Worm (Caenorhabditis elegans): ENCODE measurements around the gene mihp-2.
A peak's percentile ranks its signal among the peaks of the same experiment; 100 is the strongest.

mihp-2 gene

ce11 chrV:18907519-18907918, 3.9 kb downstream of the mihp-2 start:
- no peak for TF ChIP-seq K09A11.1 (tag; optimal IDR thresholded peaks at IDR 0.05; ENCODE audit: insufficient read depth)
- no peak for TF ChIP-seq ttx-3 (tag; optimal IDR thresholded peaks at IDR 0.05)
- TF ChIP-seq pha-2 (tag; optimal IDR thresholded peaks at IDR 0.05): no peak
- TF ChIP-seq unc-3 (GFP tag; conservative IDR thresholded peaks at IDR 0.05): no peak
- TF ChIP-seq unc-3 (tag; optimal IDR thresholded peaks at IDR 0.05): no peak
- TF ChIP-seq C38D4.7 (GFP tag; optimal IDR thresholded peaks at IDR 0.05): no peak
- TF ChIP-seq pha-4 (tag; optimal IDR thresholded peaks at IDR 0.05): no peak
- no peak for TF ChIP-seq ceh-22 (tag; optimal IDR thresholded peaks at IDR 0.05)
- TF ChIP-seq tbx-2 (tag; optimal IDR thresholded peaks at IDR 0.05): no peak
- no peak for TF ChIP-seq ceh-6 (GFP tag; optimal IDR thresholded peaks at IDR 0.05)
- TF ChIP-seq ceh-34 (tag; optimal IDR thresholded peaks at IDR 0.05): no peak
- TF ChIP-seq eyg-1 (tag; optimal IDR thresholded peaks at IDR 0.05): no peak
- no peak for TF ChIP-seq ref-2 (tag; optimal IDR thresholded peaks at IDR 0.05)
- no peak for TF ChIP-seq ceh-18 (tag; optimal IDR thresholded peaks at IDR 0.05)
- TF ChIP-seq ceh-24 (tag; optimal IDR thresholded peaks at IDR 0.05): no peak
- no peak for TF ChIP-seq hlh-6 (tag; optimal IDR thresholded peaks at IDR 0.05)
- TF ChIP-seq mec-3 (tag; optimal IDR thresholded peaks at IDR 0.05; ENCODE audit: borderline replicate concordance): no peak
- no peak for TF ChIP-seq ets-4 (tag; optimal IDR thresholded peaks at IDR 0.05)
- TF ChIP-seq lin-11 (tag; optimal IDR thresholded peaks at IDR 0.05): no peak

- TF ChIP-seq zip-5 (tag; optimal IDR thresholded peaks at IDR 0.05): no peak
- no peak for TF ChIP-seq gmeb-2 (tag; optimal IDR thresholded peaks at IDR 0.05)
- TF ChIP-seq pqm-1 (tag; optimal IDR thresholded peaks at IDR 0.05): no peak
- TF ChIP-seq nhr-232 (tag; optimal IDR thresholded peaks at IDR 0.05): no peak
- no peak for TF ChIP-seq sox-4 (tag; optimal IDR thresholded peaks at IDR 0.05)
- peak; percentile 80 for TF ChIP-seq dve-1 (tag; optimal IDR thresholded peaks at IDR 0.05)
Measured at ce11 chrV:18909682-18910081, 6.1 kb downstream of the mihp-2 start.

- TF ChIP-seq ceh-48 (tag; optimal IDR thresholded peaks at IDR 0.05) (no peak), madf-2 (tag; optimal IDR thresholded peaks at IDR 0.05) (no peak), unc-42 (tag; optimal IDR thresholded peaks at IDR 0.05) (no peak), hlh-15 (tag; optimal IDR thresholded peaks at IDR 0.05) (no peak), ref-2 (tag; optimal IDR thresholded peaks at IDR 0.05) (no peak), unc-3 (GFP tag; conservative IDR thresholded peaks at IDR 0.05) (no peak), unc-3 (tag; optimal IDR thresholded peaks at IDR 0.05) (no peak), ceh-18 (tag; optimal IDR thresholded peaks at IDR 0.05) (no peak), eyg-1 (tag; optimal IDR thresholded peaks at IDR 0.05) (no peak), dmd-4 (tag; optimal IDR thresholded peaks at IDR 0.05; ENCODE audit: borderline replicate concordance) (no peak)
Measured at ce11 chrV:18911736-18912135, 8.2 kb downstream of the mihp-2 start, which contains the start of gene cyp-42A1. Gene cyp-42A1 (plus strand): TSS chrV:18912036.

- TF ChIP-seq eyg-1 (tag; optimal IDR thresholded peaks at IDR 0.05): no peak
- TF ChIP-seq ama-1 (optimal IDR thresholded peaks at IDR 0.05): no peak
- no peak for TF ChIP-seq lim-6 (tag; optimal IDR thresholded peaks at IDR 0.05)
- no peak for TF ChIP-seq hlh-15 (tag; optimal IDR thresholded peaks at IDR 0.05)
- TF ChIP-seq pag-3 (tag; optimal IDR thresholded peaks at IDR 0.05; ENCODE audit: borderline replicate concordance): no peak
- TF ChIP-seq syd-9 (tag; optimal IDR thresholded peaks at IDR 0.05): no peak
- TF ChIP-seq pros-1 (tag; optimal IDR thresholded peaks at IDR 0.05): no peak
- TF ChIP-seq ref-2 (tag; optimal IDR thresholded peaks at IDR 0.05): no peak
- TF ChIP-seq npax-4 (tag; optimal IDR thresholded peaks at IDR 0.05): no peak
- no peak for TF ChIP-seq ets-4 (tag; optimal IDR thresholded peaks at IDR 0.05)
Measured at ce11 chrV:18912555-18912954, 9.0 kb downstream of the mihp-2 start.

ce11 chrV:18913120-18913519, 9.5 kb downstream of the mihp-2 start:
- TF ChIP-seq ttx-3 (tag; optimal IDR thresholded peaks at IDR 0.05): no peak
- TF ChIP-seq pha-2 (tag; optimal IDR thresholded peaks at IDR 0.05): peak; percentile 30

Measured in whole organism, late embryonic.